Worm (Caenorhabditis elegans): ENCODE measurements around the gene lgc-16.

DNA sequence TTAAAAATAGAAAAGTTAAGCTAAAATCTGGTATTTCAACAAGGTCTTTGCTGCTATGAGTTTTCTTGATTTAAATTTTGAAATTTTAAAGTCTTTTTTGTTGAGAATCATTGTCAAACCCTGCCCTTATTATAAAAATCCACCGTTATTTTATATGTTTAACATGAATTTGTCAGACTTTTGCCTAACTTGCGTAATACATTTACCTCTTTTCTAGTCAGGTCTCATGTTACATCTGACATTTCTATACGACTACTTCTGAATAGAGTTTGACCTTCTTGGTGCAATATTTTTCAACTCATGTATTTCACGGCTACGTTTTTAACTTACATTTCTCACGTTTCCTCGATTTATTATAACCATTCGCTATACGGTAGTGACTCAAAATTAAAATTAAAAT is 4.4 kb upstream of the lgc-16 start, which contains the start of gene lgc-15:
- TF ChIP-seq hnd-1 (tag; optimal IDR thresholded peaks at IDR 0.05) (no peak), ama-1 (optimal IDR thresholded peaks at IDR 0.05) (no peak), flt-1 (GFP tag; IDR thresholded peaks at IDR 0.05) (no peak)
